Worm (Caenorhabditis elegans): Measurements from ENCODE around the gene Y67D8B.5.
"Not testable (repeated sequence)": the region's sequence is repeated elsewhere in the genome, so short reads cannot be mapped to it uniquely, and the experiment has no call there.

The Y67D8B.5 gene

ce11 chrIV:3172510-3172909 lies 29.6 kb upstream of the Y67D8B.5 start, which contains the start of gene Y67D8B.1:
Gene Y67D8B.1 (minus strand): TSS chrIV:3172610.
- not testable (repeated sequence) for TF ChIP-seq nhr-11, sem-4, F13H6.1 (tag; optimal IDR thresholded peaks at IDR 0.05)

- TF ChIP-seq lin-13 (GFP tag; optimal IDR thresholded peaks at IDR 0.05) (no peak), lin-11 (tag; optimal IDR thresholded peaks at IDR 0.05) (no peak), lin-39 (tag; optimal IDR thresholded peaks at IDR 0.05) (no peak), elt-1 (tag; optimal IDR thresholded peaks at IDR 0.05) (no peak), nhr-6 (tag; optimal IDR thresholded peaks at IDR 0.05) (no peak), ceh-82 (tag; optimal IDR thresholded peaks at IDR 0.05) (no peak), alr-1 (tag; optimal IDR thresholded peaks at IDR 0.05) (no peak), ZK546.5 (tag; optimal IDR thresholded peaks at IDR 0.05) (no peak), nhr-23 (tag; optimal IDR thresholded peaks at IDR 0.05) (no peak), sem-4 (tag; optimal IDR thresholded peaks at IDR 0.05) (no peak), nhr-77 (tag; optimal IDR thresholded peaks at IDR 0.05) (no peak), mdl-1 (tag; optimal IDR thresholded peaks at IDR 0.05) (no peak), peb-1 (tag; optimal IDR thresholded peaks at IDR 0.05) (no peak), nhr-12 (tag; optimal IDR thresholded peaks at IDR 0.05) (no peak), Y55F3AM.14 (GFP tag; optimal IDR thresholded peaks at IDR 0.05) (no peak), R02D3.7 (tag; optimal IDR thresholded peaks at IDR 0.05) (no peak), fos-1 (tag; optimal IDR thresholded peaks at IDR 0.05) (no peak), C34F6.9 (tag; optimal IDR thresholded peaks at IDR 0.05) (no peak), unc-39 (tag; optimal IDR thresholded peaks at IDR 0.05) (no peak)
Measured at ce11 chrIV:3176067-3176758, 25.9 kb upstream of the Y67D8B.5 start, which contains the start of gene nlp-81. Gene nlp-81 (minus strand): TSS chrIV:3176117.

- no peak for TF ChIP-seq lsy-2 (tag; optimal IDR thresholded peaks at IDR 0.05)
Measured at ce11 chrIV:3182920-3183319, 19.2 kb upstream of the Y67D8B.5 start.

ce11 chrIV:3191466-3191865 lies 10.7 kb upstream of the Y67D8B.5 start, which contains the start of gene Y67D8B.2:
Gene Y67D8B.2 (minus strand): TSS chrIV:3191566.
- no peak for TF ChIP-seq elt-3 (tag; optimal IDR thresholded peaks at IDR 0.05)
- no peak for TF ChIP-seq ZK546.5 (tag; optimal IDR thresholded peaks at IDR 0.05)
- no peak for TF ChIP-seq alr-1 (tag; optimal IDR thresholded peaks at IDR 0.05)
- no peak for TF ChIP-seq ceh-16 (tag; optimal IDR thresholded peaks at IDR 0.05)
- TF ChIP-seq lin-39 (tag; optimal IDR thresholded peaks at IDR 0.05), result no peak
- TF ChIP-seq snpc-4 (tag; optimal IDR thresholded peaks at IDR 0.05), result no peak
- TF ChIP-seq gmeb-1 (tag; optimal IDR thresholded peaks at IDR 0.05), result no peak

- TF ChIP-seq ceh-82 (tag; optimal IDR thresholded peaks at IDR 0.05) (no peak), nhr-10 (tag; optimal IDR thresholded peaks at IDR 0.05) (no peak), dmd-4 (tag; optimal IDR thresholded peaks at IDR 0.05) (no peak), nhr-25 (tag; optimal IDR thresholded peaks at IDR 0.05) (no peak), sma-9 (GFP tag; optimal IDR thresholded peaks at IDR 0.05) (no peak), sma-9 (tag; optimal IDR thresholded peaks at IDR 0.05) (no peak), nhr-21 (tag; optimal IDR thresholded peaks at IDR 0.05) (no peak), blmp-1 (tag; optimal IDR thresholded peaks at IDR 0.05; ENCODE audit: insufficient read depth) (no peak), nhr-6 (tag; optimal IDR thresholded peaks at IDR 0.05) (no peak), sma-3 (GFP tag; optimal IDR thresholded peaks at IDR 0.05) (no peak), zag-1 (tag; optimal IDR thresholded peaks at IDR 0.05) (no peak), elt-1 (tag; optimal IDR thresholded peaks at IDR 0.05) (no peak), alr-1 (tag; optimal IDR thresholded peaks at IDR 0.05) (no peak)
Measured at ce11 chrIV:3196367-3196766, 5.8 kb upstream of the Y67D8B.5 start.

Measured in whole organism, L2 larva.